Worm (Caenorhabditis elegans) whole organism, L2 larva: ENCODE results near the gene T26A5.2.

Experiments
- C34F6.9 ChIP-seq: fragments of 150-350 bp; optimal IDR thresholded peaks from 2 replicates; lab custom pipeline; 2014; ENCODE audit warnings: missing biosample characterization, missing genetic modification characterization
- skn-1 ChIP-seq: sonication (generic microtip); optimal IDR thresholded peaks from 2 replicates; lab custom pipeline; 2017; ENCODE audit warnings: missing biosample characterization, missing genetic modification characterization

DNA sequence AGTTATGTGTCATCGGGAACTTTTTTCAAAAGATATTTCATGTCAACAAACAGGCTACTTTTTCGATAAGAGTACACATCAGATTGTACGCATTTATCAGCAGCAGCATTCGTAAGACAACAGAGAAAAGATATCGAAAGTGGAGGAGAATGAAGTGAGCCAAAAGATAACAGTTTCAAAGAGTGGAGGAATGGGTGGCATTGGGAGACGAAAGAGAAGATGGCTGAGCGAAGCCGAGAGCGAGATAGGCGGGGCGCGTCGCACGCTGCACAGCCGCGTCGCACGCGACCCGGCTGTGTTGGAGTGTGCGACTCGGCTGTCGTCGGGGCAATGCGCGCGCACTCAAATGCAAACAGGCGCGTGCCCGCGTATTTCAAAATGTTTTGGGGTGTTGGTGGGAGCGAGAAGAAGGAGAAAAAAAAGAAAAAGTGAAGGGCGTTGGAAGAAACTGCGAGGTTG is 3.0 kb upstream of the T26A5.2 start:
- TF ChIP-seq skn-1: no peak
- peak; percentile 79 for TF ChIP-seq C34F6.9 (tag; lab: Kevin White, UChicago)
